Worm (Caenorhabditis elegans): Measurements from ENCODE around the gene gln-5.

The gln-5 gene

ce11 chrIV:17238951-17239350 lies 34.5 kb downstream of the gln-5 start:
- TF ChIP-seq unc-42 (tag; optimal IDR thresholded peaks at IDR 0.05) (peak; percentile 71), ceh-2 (tag; optimal IDR thresholded peaks at IDR 0.05) (no peak), unc-55 (GFP tag; optimal IDR thresholded peaks at IDR 0.05) (no peak), C08G9.2 (tag; optimal IDR thresholded peaks at IDR 0.05) (no peak), elt-4 (tag; optimal IDR thresholded peaks at IDR 0.05) (no peak), sdc-2 (tag; optimal IDR thresholded peaks at IDR 0.05) (no peak), fkh-10 (GFP tag; optimal IDR thresholded peaks at IDR 0.05) (no peak), hlh-30 (tag; optimal IDR thresholded peaks at IDR 0.05; ENCODE audit: insufficient read depth) (no peak)

ce11 chrIV:17237029-17237428 lies 36.4 kb downstream of the gln-5 start:
- TF ChIP-seq nfya-1 (tag; optimal IDR thresholded peaks at IDR 0.05): no peak
- TF ChIP-seq unc-42 (tag; optimal IDR thresholded peaks at IDR 0.05): peak; percentile 34

- no peak for TF ChIP-seq rnt-1 (tag; optimal IDR thresholded peaks at IDR 0.05)
- TF ChIP-seq unc-42 (tag; optimal IDR thresholded peaks at IDR 0.05): peak; percentile 94
Observed at ce11 chrIV:17233494-17233893, 40.0 kb downstream of the gln-5 start.

- peak; percentile 58 for TF ChIP-seq unc-42 (tag; optimal IDR thresholded peaks at IDR 0.05)
- TF ChIP-seq ets-4 (tag; optimal IDR thresholded peaks at IDR 0.05): no peak
Observed at ce11 chrIV:17232899-17233298, 40.6 kb downstream of the gln-5 start.

- TF ChIP-seq npax-4 (tag; optimal IDR thresholded peaks at IDR 0.05): no peak
- no peak for TF ChIP-seq nhr-232 (tag; optimal IDR thresholded peaks at IDR 0.05)
- no peak for TF ChIP-seq elt-2 (tag; optimal IDR thresholded peaks at IDR 0.05)
- no peak for TF ChIP-seq hlh-30 (tag; optimal IDR thresholded peaks at IDR 0.05; ENCODE audit: insufficient read depth)
- no peak for TF ChIP-seq pqm-1 (tag; optimal IDR thresholded peaks at IDR 0.05)
- TF ChIP-seq dve-1 (tag; optimal IDR thresholded peaks at IDR 0.05): no peak
- no peak for TF ChIP-seq dmd-4 (tag; optimal IDR thresholded peaks at IDR 0.05; ENCODE audit: borderline replicate concordance)
- TF ChIP-seq pax-1 (tag; optimal IDR thresholded peaks at IDR 0.05): no peak
- TF ChIP-seq hlh-15 (tag; optimal IDR thresholded peaks at IDR 0.05): no peak
- no peak for TF ChIP-seq K09A11.1 (tag; optimal IDR thresholded peaks at IDR 0.05; ENCODE audit: insufficient read depth)
- no peak for TF ChIP-seq T23F11.4 (GFP tag; optimal IDR thresholded peaks at IDR 0.05)
- TF ChIP-seq zip-5 (tag; optimal IDR thresholded peaks at IDR 0.05): no peak
- no peak for TF ChIP-seq ceh-14 (tag; optimal IDR thresholded peaks at IDR 0.05)
- TF ChIP-seq rnt-1 (tag; optimal IDR thresholded peaks at IDR 0.05): no peak
- TF ChIP-seq pag-3 (tag; optimal IDR thresholded peaks at IDR 0.05; ENCODE audit: borderline replicate concordance): no peak
Observed at ce11 chrIV:17230958-17231357, 42.5 kb downstream of the gln-5 start, which contains the start of gene npr-32. TSS of gene npr-32 (minus strand) at chrIV:17231058.

ce11 chrIV:17223474-17223873 lies 50.0 kb downstream of the gln-5 start, which contains the start of gene Y116A8B.4:
TSS of gene Y116A8B.4 (plus strand) at chrIV:17223774.
- no peak for TF ChIP-seq nhr-11 (tag; optimal IDR thresholded peaks at IDR 0.05)
- TF ChIP-seq ceh-22 (tag; optimal IDR thresholded peaks at IDR 0.05): no peak
- TF ChIP-seq rnt-1 (tag; optimal IDR thresholded peaks at IDR 0.05): no peak
- TF ChIP-seq ahr-1 (tag; optimal IDR thresholded peaks at IDR 0.05): no peak
- no peak for TF ChIP-seq odd-2 (tag; optimal IDR thresholded peaks at IDR 0.05)
- TF ChIP-seq ceh-30 (tag; optimal IDR thresholded peaks at IDR 0.05): no peak

Data from whole organism, late embryonic.